Worm (Caenorhabditis elegans) whole organism, young adult: ENCODE measurements around the gene ceh-83.

ENCODE experiments used
- B0035.1 ChIP-seq: sonication (generic microtip); optimal IDR thresholded peaks from 2 replicates; lab custom pipeline; 2016; ENCODE audit warnings: missing genetic modification characterization, mild to moderate bottlenecking, missing compliant biosample characterization, missing genotype, missing genetic modification reagents
- F37B4.10 ChIP-seq: fragments of 200-800 bp; sonication (Bioruptor generic); IDR thresholded peaks from 2 replicates; pipeline ENCODE4 v1.3.6; 2022; ENCODE audit warnings: missing genetic modification characterization, missing compliant biosample characterization
- F49E8.2 ChIP-seq: sonication (generic microtip); optimal IDR thresholded peaks from 3 replicates; lab custom pipeline; 2017; ENCODE audit warnings: missing genetic modification characterization, mild to moderate bottlenecking, missing compliant biosample characterization, antibody characterized with exemption, moderate library complexity; ENCODE audit not compliant: insufficient read depth
- F52B5.7 ChIP-seq: sonication (generic microtip); optimal IDR thresholded peaks from 2 replicates; lab custom pipeline; 2016; ENCODE audit warnings: mild to moderate bottlenecking, missing genetic modification characterization, missing compliant biosample characterization
- Y95B8A.8 ChIP-seq: fragments of 200-800 bp; sonication (Bioruptor generic); IDR thresholded peaks from 2 replicates; pipeline ENCODE4 v1.3.6; 2022; ENCODE audit warnings: missing genetic modification reagents, missing genetic modification characterization, missing compliant biosample characterization
- ama-1 ChIP-seq, 3 experiments: fragments of 150-350 bp in 1 of 3; sonication (generic microtip) in 2 of 3; optimal IDR thresholded peaks; 2 replicates each; lab custom pipeline; 2014 to 2018; ENCODE audit warnings: missing biosample characterization in 2 of 3, missing genetic modification characterization in 2 of 3, missing genetic modification reagents in 2 of 3
- aptf-2 ChIP-seq: fragments of 200-800 bp; sonication (Bioruptor generic); conservative IDR thresholded peaks from 2 replicates; pipeline ENCODE4 v1.3.6; 2022; ENCODE audit warnings: missing genetic modification reagents, missing genetic modification characterization, missing compliant biosample characterization
- athp-1 ChIP-seq: sonication (generic microtip); optimal IDR thresholded peaks from 2 replicates; lab custom pipeline; 2017; ENCODE audit warnings: mild to moderate bottlenecking, missing genetic modification characterization, missing compliant biosample characterization
- attf-3 ChIP-seq: fragments of 200-800 bp; sonication (Bioruptor generic); conservative IDR thresholded peaks from 2 replicates; pipeline ENCODE4 v1.3.6; 2022; ENCODE audit warnings: missing genetic modification reagents, missing genetic modification characterization, missing compliant biosample characterization
- bed-2 ChIP-seq: fragments of 200-800 bp; sonication (Bioruptor generic); IDR thresholded peaks from 2 replicates; pipeline ENCODE4 v1.3.6; 2022; ENCODE audit warnings: missing genetic modification reagents, missing genetic modification characterization, missing compliant biosample characterization
- chd-7 ChIP-seq: sonication (generic microtip); optimal IDR thresholded peaks from 2 replicates; lab custom pipeline; 2016; ENCODE audit warnings: mild to moderate bottlenecking, missing genetic modification characterization, moderate library complexity, missing compliant biosample characterization
- dpff-1 ChIP-seq: sonication (generic microtip); optimal IDR thresholded peaks from 2 replicates; lab custom pipeline; 2017; ENCODE audit warnings: mild to moderate bottlenecking, missing genetic modification characterization, missing compliant biosample characterization
- dpl-1 ChIP-seq: fragments of 150-350 bp; optimal IDR thresholded peaks from 2 replicates; lab custom pipeline; 2014; ENCODE audit warnings: missing biosample characterization, missing genetic modification reagents, missing genetic modification characterization
- egl-18 ChIP-seq: fragments of 200-800 bp; sonication (Bioruptor generic); IDR thresholded peaks from 2 replicates; pipeline ENCODE4 v1.3.6; 2022; ENCODE audit warnings: missing genetic modification reagents, missing genetic modification characterization, missing compliant biosample characterization
- egrh-3 ChIP-seq: fragments of 200-800 bp; sonication (Bioruptor generic); IDR thresholded peaks from 2 replicates; pipeline ENCODE4 v1.3.6; 2022; ENCODE audit warnings: missing genetic modification reagents, missing genetic modification characterization, missing compliant biosample characterization
- ekl-4 ChIP-seq: fragments of 200-800 bp; sonication (Bioruptor generic); IDR thresholded peaks from 2 replicates; pipeline ENCODE4 v1.3.6; 2022; ENCODE audit warnings: missing genetic modification reagents, missing genetic modification characterization, missing compliant biosample characterization
- ets-4 ChIP-seq: fragments of 200-800 bp; sonication (Bioruptor generic); optimal IDR thresholded peaks from 2 replicates; lab custom pipeline; 2018; ENCODE audit warnings: mild to moderate bottlenecking, missing genetic modification characterization, missing compliant biosample characterization
- fkh-3 ChIP-seq: sonication (generic microtip); optimal IDR thresholded peaks from 2 replicates; lab custom pipeline; 2016; ENCODE audit warnings: mild to moderate bottlenecking, missing genetic modification characterization, missing compliant biosample characterization
- hmg-1.2 ChIP-seq: fragments of 200-800 bp; sonication (Bioruptor generic); IDR thresholded peaks from 2 replicates; pipeline ENCODE4 v1.3.6; 2022; ENCODE audit warnings: missing genetic modification reagents, missing genetic modification characterization, missing compliant biosample characterization
- hsf-1 ChIP-seq: fragments of 200-800 bp; sonication (Bioruptor generic); IDR thresholded peaks from 2 replicates; pipeline ENCODE4 v1.3.6; 2022; ENCODE audit warnings: missing genetic modification reagents, missing genetic modification characterization, missing compliant biosample characterization
- let-607 ChIP-seq, 2 experiments: fragments of 200-800 bp in 1 of 2; sonication (Bioruptor generic) in 1 of 2; sonication (generic microtip) in 1 of 2; optimal IDR thresholded peaks; 2 replicates each; lab custom pipeline; 2016 to 2018; ENCODE audit warnings: mild to moderate bottlenecking in 2 of 2, missing compliant biosample characterization in 2 of 2, missing genetic modification characterization in 2 of 2, moderate library complexity in 2 of 2, missing genotype in 1 of 2
- lir-1 ChIP-seq: fragments of 200-800 bp; sonication (Bioruptor generic); conservative IDR thresholded peaks from 2 replicates; pipeline ENCODE4 v1.3.6; 2022; ENCODE audit warnings: missing genetic modification reagents, missing genetic modification characterization, missing compliant biosample characterization
- lsl-1 ChIP-seq: fragments of 200-800 bp; sonication (Bioruptor generic); optimal IDR thresholded peaks from 2 replicates; lab custom pipeline; 2018; ENCODE audit warnings: mild to moderate bottlenecking, missing genetic modification characterization, moderate library complexity, missing compliant biosample characterization
- lsy-27 ChIP-seq: sonication (generic microtip); optimal IDR thresholded peaks from 2 replicates; lab custom pipeline; 2017; ENCODE audit warnings: missing genetic modification characterization, mild to moderate bottlenecking, missing compliant biosample characterization, antibody characterized with exemption, missing genotype, borderline replicate concordance; ENCODE audit not compliant: insufficient read depth
- mcd-1 ChIP-seq: fragments of 200-800 bp; sonication (Bioruptor generic); IDR thresholded peaks from 2 replicates; pipeline ENCODE4 v1.3.6; 2022; ENCODE audit warnings: missing genetic modification reagents, missing genetic modification characterization, missing compliant biosample characterization
- mel-28 ChIP-seq: sonication (generic microtip); optimal IDR thresholded peaks from 2 replicates; lab custom pipeline; 2016; ENCODE audit warnings: borderline replicate concordance, mild to moderate bottlenecking, missing genetic modification characterization, missing compliant biosample characterization
- mes-4 ChIP-seq: sonication (generic microtip); optimal IDR thresholded peaks from 2 replicates; lab custom pipeline; 2016; ENCODE audit warnings: missing genotype, missing genetic modification characterization, missing compliant biosample characterization
- mxl-1 ChIP-seq: sonication (generic microtip); optimal IDR thresholded peaks from 2 replicates; lab custom pipeline; 2016; ENCODE audit warnings: missing genetic modification characterization, missing compliant biosample characterization
- nfyb-1 ChIP-seq: fragments of 200-800 bp; sonication (Bioruptor generic); IDR thresholded peaks from 2 replicates; pipeline ENCODE4 v1.3.6; 2022; ENCODE audit warnings: missing genetic modification reagents, missing genetic modification characterization, missing compliant biosample characterization
- nhr-80 ChIP-seq: sonication (generic microtip); optimal IDR thresholded peaks from 2 replicates; lab custom pipeline; 2016; ENCODE audit warnings: missing genetic modification characterization, missing compliant biosample characterization
- rec-8 ChIP-seq, 2 experiments: sonication (generic microtip); optimal IDR thresholded peaks; 2 replicates each; lab custom pipeline; 2016; ENCODE audit warnings: mild to moderate bottlenecking in 2 of 2, missing genetic modification characterization in 2 of 2, missing genetic modification reagents in 2 of 2, missing genotype in 2 of 2, missing biosample characterization in 1 of 2, missing compliant biosample characterization in 1 of 2, moderate library complexity in 1 of 2
- rpc-1 ChIP-seq, 2 experiments: fragments of 150-350 bp in 1 of 2; sonication (generic microtip) in 1 of 2; optimal IDR thresholded peaks; 2 replicates each; lab custom pipeline; 2014 to 2018; ENCODE audit warnings: missing biosample characterization in 1 of 2, missing genetic modification characterization in 1 of 2, missing genetic modification reagents in 1 of 2, missing genotype in 1 of 2
- sdz-38 ChIP-seq: sonication (generic microtip); optimal IDR thresholded peaks from 2 replicates; lab custom pipeline; 2016; ENCODE audit warnings: missing genotype, missing genetic modification characterization, missing compliant biosample characterization
- sea-2 ChIP-seq: fragments of 200-800 bp; sonication (Bioruptor generic); IDR thresholded peaks from 2 replicates; pipeline ENCODE4 v1.3.6; 2022; ENCODE audit warnings: missing genetic modification characterization, missing compliant biosample characterization
- snpc-1.3 ChIP-seq: sonication (generic microtip); optimal IDR thresholded peaks from 2 replicates; lab custom pipeline; 2017; ENCODE audit warnings: missing genetic modification characterization, mild to moderate bottlenecking, missing compliant biosample characterization, antibody characterized with exemption, moderate library complexity, missing genotype, missing genetic modification reagents; ENCODE audit not compliant: insufficient read depth
- snpc-4 ChIP-seq, 5 experiments: fragments of 150-350 bp in 1 of 5; sonication (generic microtip) in 4 of 5; optimal IDR thresholded peaks; 2 replicates each; lab custom pipeline; 2014 to 2018; ENCODE audit warnings: missing genetic modification characterization in 5 of 5, missing biosample characterization in 3 of 5, antibody characterized with exemption in 2 of 5, mild to moderate bottlenecking in 2 of 5, missing compliant biosample characterization in 2 of 5, missing genotype in 2 of 5, moderate library complexity in 2 of 5, missing genetic modification reagents in 1 of 5
- sptf-2 ChIP-seq: fragments of 200-800 bp; sonication (Bioruptor generic); optimal IDR thresholded peaks from 2 replicates; lab custom pipeline; 2018; ENCODE audit warnings: mild to moderate bottlenecking, missing genetic modification characterization, missing compliant biosample characterization
- tlf-1 ChIP-seq: fragments of 200-800 bp; sonication (Bioruptor generic); optimal IDR thresholded peaks from 2 replicates; lab custom pipeline; 2018; ENCODE audit warnings: mild to moderate bottlenecking, missing genetic modification characterization, missing compliant biosample characterization
- unc-130 ChIP-seq: sonication (generic microtip); optimal IDR thresholded peaks from 2 replicates; lab custom pipeline; 2016; ENCODE audit warnings: missing genetic modification reagents, missing genetic modification characterization, missing compliant biosample characterization
- xnd-1 ChIP-seq: sonication (generic microtip); optimal IDR thresholded peaks from 2 replicates; lab custom pipeline; 2016; ENCODE audit warnings: missing genotype, missing genetic modification reagents, missing genetic modification characterization, missing compliant biosample characterization
- zim-3 ChIP-seq: sonication (generic microtip); optimal IDR thresholded peaks from 2 replicates; lab custom pipeline; 2017; ENCODE audit warnings: mild to moderate bottlenecking, missing genetic modification characterization, moderate library complexity, missing compliant biosample characterization

The ceh-83 gene

DNA sequence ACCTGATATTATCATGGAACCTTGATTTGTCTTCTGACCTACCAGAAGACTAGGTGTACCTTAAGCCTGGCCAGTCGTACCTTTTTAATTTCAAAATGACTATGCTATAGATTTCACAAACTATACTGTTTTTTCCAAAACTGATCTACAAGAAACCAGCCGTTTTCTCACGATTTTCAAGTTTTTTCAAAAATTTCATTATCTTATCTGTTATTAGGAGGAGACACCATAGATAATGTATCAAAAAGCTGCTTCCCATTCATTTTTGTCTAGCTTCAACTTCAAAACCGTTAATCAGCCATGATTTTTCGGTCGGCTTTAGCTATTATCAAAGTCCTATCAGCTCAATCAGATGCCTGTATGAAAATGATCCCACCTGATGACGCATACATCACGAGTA is 6.2 kb upstream of the ceh-83 start, which contains the start of gene F36H5.12:
Gene F36H5.12, plus strand, starts transcription at position 301 of the 400 bp plus-strand sequence.
- TF ChIP-seq ekl-4 (no peak), snpc-1.3 (tag; lab: Kevin White, UChicago) (no peak), nfyb-1 (GFP tag; lab: Robert Waterston, UW) (no peak), F49E8.2 (tag; lab: Kevin White, UChicago) (no peak), aptf-2 (GFP tag; lab: Robert Waterston, UW) (no peak), ama-1 (optimal IDR thresholded peaks at IDR 0.05; lab: Kevin White, UChicago) (no peak), ama-1 (GFP tag; optimal IDR thresholded peaks at IDR 0.05; lab: Kevin White, UChicago) (no peak), chd-7 (tag; lab: Kevin White, UChicago) (no peak), attf-3 (GFP tag; lab: Robert Waterston, UW) (no peak), mcd-1 (GFP tag; lab: Robert Waterston, UW) (no peak), mes-4 (tag; lab: Kevin White, UChicago) (no peak)

ce11 chrII:1741248-1741647 is 4.9 kb upstream of the ceh-83 start, which contains the start of gene K07G6.1:
Gene K07G6.1 (plus strand): TSS chrII:1741548.
- TF ChIP-seq hmg-1.2 (GFP tag; lab: Robert Waterston, UW) = no peak

DNA sequence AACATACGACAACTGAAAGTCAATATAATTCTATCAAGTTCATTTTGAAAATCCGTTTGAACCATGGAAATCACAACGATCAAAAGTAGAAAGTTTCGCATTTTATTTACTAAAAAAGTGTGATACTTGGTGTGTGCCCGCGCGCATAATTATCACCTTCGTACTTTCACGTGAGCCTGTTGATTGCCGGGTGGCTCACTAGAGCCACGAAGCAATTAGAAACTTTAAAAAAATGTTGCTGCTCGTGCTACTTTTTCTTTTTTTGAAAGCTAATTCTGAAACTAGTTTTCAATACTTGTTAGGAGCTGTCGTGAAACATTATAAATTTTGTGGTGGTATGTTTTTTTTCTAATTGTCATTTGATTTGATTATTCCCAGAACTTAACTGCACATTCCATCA is 2.5 kb upstream of the ceh-83 start, which contains the start of the genes irld-9 and irld-33:
Gene irld-9, minus strand, starts transcription at position 101 of the 400 bp plus-strand sequence.
Gene irld-33, plus strand, starts transcription at position 209 of the 400 bp plus-strand sequence.
- TF ChIP-seq tlf-1 (GFP tag; lab: Kevin White, UChicago) (no peak), lsl-1 (GFP tag; lab: Kevin White, UChicago) (no peak), unc-130 (GFP tag; lab: Kevin White, UChicago) (no peak), sdz-38 (tag; lab: Kevin White, UChicago) (no peak), mxl-1 (tag; lab: Kevin White, UChicago) (no peak), ets-4 (GFP tag; lab: Kevin White, UChicago) (no peak), athp-1 (no peak), F37B4.10 (GFP tag; lab: Robert Waterston, UW) (no peak), nhr-80 (tag; lab: Kevin White, UChicago) (no peak), egrh-3 (GFP tag; lab: Robert Waterston, UW) (no peak), egl-18 (GFP tag; lab: Robert Waterston, UW) (no peak), sea-2 (GFP tag; lab: Robert Waterston, UW) (no peak), sptf-2 (no peak), dpff-1 (no peak), B0035.1 (tag; lab: Kevin White, UChicago) (no peak), rec-8 (tag; optimal IDR thresholded peaks at IDR 0.05; lab: Kevin White, UChicago) (no peak), let-607 (tag; optimal IDR thresholded peaks at IDR 0.05; lab: Kevin White, UChicago) (no peak), lir-1 (no peak), dpl-1 (no peak)

DNA sequence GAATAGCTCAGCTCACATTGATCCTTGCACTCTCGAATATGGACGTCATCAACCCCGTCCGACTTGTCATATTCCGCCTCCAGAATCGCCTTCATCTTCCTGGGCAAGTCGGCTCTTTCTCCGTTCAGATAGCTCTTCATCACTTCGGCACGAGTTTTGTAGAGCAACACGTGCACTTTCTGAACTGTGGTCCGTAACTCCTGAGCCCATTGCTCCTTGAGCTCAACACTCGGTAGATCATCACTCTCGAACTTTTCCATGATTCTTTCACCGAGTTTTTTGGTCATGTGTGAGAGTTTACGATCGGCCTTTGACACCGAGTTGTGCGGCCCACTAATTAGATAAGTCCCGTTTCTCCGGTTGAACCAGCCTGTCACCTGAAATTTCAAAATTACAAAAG is 1.2 kb downstream of the ceh-83 start:
- no peak for TF ChIP-seq snpc-1.3 (tag; lab: Kevin White, UChicago)
- no peak for TF ChIP-seq fkh-3
- TF ChIP-seq xnd-1 (tag; lab: Kevin White, UChicago) = no peak
- no peak for TF ChIP-seq hsf-1 (GFP tag; lab: Robert Waterston, UW)
- TF ChIP-seq mes-4 (tag; lab: Kevin White, UChicago) = no peak
- no peak for TF ChIP-seq F52B5.7 (tag; lab: Kevin White, UChicago)
- no peak for TF ChIP-seq mel-28 (tag; lab: Kevin White, UChicago)
- TF ChIP-seq rpc-1 (optimal IDR thresholded peaks at IDR 0.05; lab: Kevin White, UChicago) = no peak
- no peak for TF ChIP-seq rpc-1 (tag; optimal IDR thresholded peaks at IDR 0.05; lab: Kevin White, UChicago)
- no peak for TF ChIP-seq snpc-4 (GFP tag; optimal IDR thresholded peaks at IDR 0.05; lab: Kevin White, UChicago)
- no peak for TF ChIP-seq snpc-4 (tag; optimal IDR thresholded peaks at IDR 0.05; lab: Kevin White, UChicago)
- no peak for TF ChIP-seq lsy-27 (tag; lab: Kevin White, UChicago)
- TF ChIP-seq bed-2 (GFP tag; lab: Robert Waterston, UW) = no peak
- no peak for TF ChIP-seq zim-3 (tag; lab: Kevin White, UChicago)
- TF ChIP-seq nfyb-1 (GFP tag; lab: Robert Waterston, UW) = no peak
- no peak for TF ChIP-seq ets-4 (GFP tag; lab: Kevin White, UChicago)
- TF ChIP-seq Y95B8A.8 (GFP tag; lab: Robert Waterston, UW) = no peak
- TF ChIP-seq, all 124 proteins: peak for 0
